Worm (Caenorhabditis elegans) whole organism, young adult: ENCODE measurements around the gene F53F4.12.

Source experiments
- B0261.1 ChIP-seq: sonication (generic microtip); optimal IDR thresholded peaks from 2 replicates; lab custom pipeline; 2016; ENCODE audit warnings: mild to moderate bottlenecking, missing genetic modification characterization, moderate library complexity, missing compliant biosample characterization
- bed-1 ChIP-seq: fragments of 200-800 bp; sonication (Bioruptor generic); IDR thresholded peaks from 2 replicates; pipeline ENCODE4 v1.3.6; 2022; ENCODE audit warnings: missing genetic modification reagents, missing genetic modification characterization, missing compliant biosample characterization
- hlh-12 ChIP-seq: sonication (generic microtip); optimal IDR thresholded peaks from 2 replicates; lab custom pipeline; 2016; ENCODE audit warnings: missing genetic modification characterization, missing compliant biosample characterization
- mes-4 ChIP-seq: sonication (generic microtip); optimal IDR thresholded peaks from 2 replicates; lab custom pipeline; 2016; ENCODE audit warnings: missing genotype, missing genetic modification characterization, missing compliant biosample characterization
- pha-4 ChIP-seq: fragments of 150-350 bp; sonication (generic microtip); optimal IDR thresholded peaks from 2 replicates; lab custom pipeline; 2014; ENCODE audit warnings: missing biosample characterization, missing genetic modification reagents, missing genetic modification characterization
- unc-130 ChIP-seq: sonication (generic microtip); optimal IDR thresholded peaks from 2 replicates; lab custom pipeline; 2016; ENCODE audit warnings: missing genetic modification reagents, missing genetic modification characterization, missing compliant biosample characterization

DNA sequence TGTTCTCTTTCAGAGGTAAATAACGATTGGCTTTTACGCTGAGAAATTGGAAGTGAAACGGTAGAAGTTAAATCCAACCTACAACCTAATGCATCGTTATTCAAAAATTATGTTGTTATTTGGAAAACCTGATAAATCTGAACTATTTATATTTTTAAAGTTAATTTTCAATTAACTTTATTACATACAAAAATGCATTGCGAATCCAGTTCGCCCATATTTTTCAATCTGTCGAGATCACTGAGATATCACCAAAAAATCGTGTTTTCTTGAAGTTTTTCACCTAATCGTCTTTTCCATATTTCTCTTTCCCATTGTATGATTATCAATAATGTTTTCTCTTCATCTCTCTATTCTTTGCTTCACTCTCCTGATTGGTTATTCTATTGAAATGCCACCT lies 5.2 kb upstream of the F53F4.12 start, which contains the start of gene F53F4.15:
- TF ChIP-seq pha-4 (tag; lab: Kevin White, UChicago) (no peak), B0261.1 (tag; lab: Kevin White, UChicago) (no peak), unc-130 (no peak), mes-4 (no peak), bed-1 (no peak), hlh-12 (tag; lab: Kevin White, UChicago) (no peak)
